Fruit fly (Drosophila melanogaster) whole organism, embryonic: Measurements from ENCODE around the gene GlyRS.

ENCODE experiments used
- Bgb ChIP-seq: fragments of 200-800 bp; sonication (Bioruptor generic); IDR thresholded peaks from 2 replicates; pipeline ENCODE4 v1.3.6; 2022; ENCODE audit warnings: missing biosample characterization, missing genetic modification characterization; ENCODE audit not compliant: partially characterized antibody
- CG10147 ChIP-seq: fragments of 200-800 bp; sonication (Bioruptor generic); optimal IDR thresholded peaks from 2 replicates; lab custom pipeline; 2019; ENCODE audit warnings: missing biosample characterization, mild to moderate bottlenecking, missing genetic modification characterization, moderate library complexity
- CG11723 ChIP-seq: fragments of 200-800 bp; sonication (Bioruptor generic); optimal IDR thresholded peaks from 2 replicates; lab custom pipeline; 2017; ENCODE audit warnings: missing biosample characterization, mild to moderate bottlenecking, missing genetic modification characterization
- CG14441 ChIP-seq: fragments of 200-800 bp; sonication (Bioruptor generic); IDR thresholded peaks from 2 replicates; pipeline ENCODE4 v1.3.6; 2022; ENCODE audit warnings: missing biosample characterization, missing genetic modification characterization
- CG15514 ChIP-seq: fragments of 200-800 bp; sonication (Bioruptor generic); optimal IDR thresholded peaks from 3 replicates; lab custom pipeline; 2017; ENCODE audit warnings: missing biosample characterization, missing genetic modification characterization, mild to moderate bottlenecking, moderate library complexity, missing genetic modification reagents
- CG15601 ChIP-seq: fragments of 200-800 bp; sonication (Bioruptor generic); optimal IDR thresholded peaks from 3 replicates; lab custom pipeline; 2019; ENCODE audit warnings: missing biosample characterization, mild to moderate bottlenecking, missing genetic modification characterization, moderate library complexity
- CG18262 ChIP-seq: fragments of 200-800 bp; optimal IDR thresholded peaks from 3 replicates; lab custom pipeline; 2019; ENCODE audit warnings: missing biosample characterization, mild to moderate bottlenecking, missing genetic modification characterization, moderate library complexity
- CG18619 ChIP-seq: fragments of 200-800 bp; sonication (Bioruptor generic); optimal IDR thresholded peaks from 3 replicates; lab custom pipeline; 2017; ENCODE audit warnings: missing biosample characterization, mild to moderate bottlenecking, missing genetic modification characterization
- CG2875 ChIP-seq: fragments of 200-800 bp; sonication (Bioruptor generic); optimal IDR thresholded peaks from 2 replicates; lab custom pipeline; 2017; ENCODE audit warnings: missing biosample characterization, mild to moderate bottlenecking, missing genetic modification characterization, missing genetic modification reagents
- CG2889 ChIP-seq: fragments of 200-800 bp; sonication (Bioruptor generic); IDR thresholded peaks from 3 replicates; pipeline ENCODE4 v1.3.6; 2022; ENCODE audit warnings: missing biosample characterization, missing genetic modification characterization
- CG3726 ChIP-seq: fragments of 200-800 bp; sonication (Bioruptor generic); IDR thresholded peaks from 3 replicates; pipeline ENCODE4, ENCODE4 v1.3.6; 2022; ENCODE audit warnings: missing biosample characterization, missing genetic modification characterization
- CG3838 ChIP-seq: fragments of 200-800 bp; sonication (Bioruptor generic); optimal IDR thresholded peaks from 3 replicates; lab custom pipeline; 2016; ENCODE audit warnings: missing biosample characterization, missing genetic modification characterization
- CG3847 ChIP-seq: fragments of 200-800 bp; sonication (Bioruptor generic); IDR thresholded peaks from 2 replicates; pipeline ENCODE4 v1.3.6; 2022; ENCODE audit warnings: missing biosample characterization, missing genetic modification characterization
- CG3995 ChIP-seq: fragments of 200-800 bp; sonication (Bioruptor generic); optimal IDR thresholded peaks from 3 replicates; lab custom pipeline; 2016; ENCODE audit warnings: missing biosample characterization, missing genetic modification characterization
- CG4707 ChIP-seq: fragments of 200-800 bp; sonication (Bioruptor generic); optimal IDR thresholded peaks from 2 replicates; lab custom pipeline; 2018; ENCODE audit warnings: missing biosample characterization, mild to moderate bottlenecking, missing genetic modification characterization, moderate library complexity
- CG8281 ChIP-seq: fragments of 200-800 bp; sonication (Bioruptor generic); optimal IDR thresholded peaks from 2 replicates; lab custom pipeline; 2018; ENCODE audit warnings: missing biosample characterization, mild to moderate bottlenecking, missing genetic modification characterization, moderate library complexity
- CG8359 ChIP-seq: fragments of 200-800 bp; sonication (Bioruptor generic); optimal IDR thresholded peaks from 2 replicates; lab custom pipeline; 2017; ENCODE audit warnings: missing biosample characterization, mild to moderate bottlenecking, missing genetic modification characterization, borderline replicate concordance
- CG9932 ChIP-seq: fragments of 200-800 bp; sonication (Bioruptor generic); IDR thresholded peaks from 2 replicates; pipeline ENCODE4 v1.3.6; 2022; ENCODE audit warnings: missing biosample characterization, missing genetic modification characterization
- CTCF ChIP-seq: fragments of 200-800 bp; sonication (Bioruptor generic); optimal IDR thresholded peaks from 2 replicates; lab custom pipeline; 2017; ENCODE audit warnings: missing biosample characterization, mild to moderate bottlenecking, missing genetic modification characterization, moderate library complexity
- CkIIα-i1 ChIP-seq: fragments of 200-800 bp; sonication (Bioruptor generic); IDR thresholded peaks from 2 replicates; pipeline ENCODE4 v1.3.6; 2022; ENCODE audit warnings: missing biosample characterization, missing genetic modification characterization
- Dref ChIP-seq: fragments of 200-800 bp; sonication (Bioruptor generic); IDR thresholded peaks from 2 replicates; pipeline ENCODE4 v1.3.6; 2022; ENCODE audit warnings: missing biosample characterization, missing genetic modification characterization
- E2f1 ChIP-seq: fragments of 200-800 bp; sonication (Bioruptor generic); IDR thresholded peaks from 2 replicates; pipeline ENCODE4 v1.3.6; 2022; ENCODE audit warnings: missing biosample characterization, missing genetic modification characterization
- Gug ChIP-seq: fragments of 200-800 bp; sonication (Bioruptor generic); IDR thresholded peaks from 4 replicates; pipeline ENCODE4 v1.3.6; 2022; ENCODE audit warnings: missing biosample characterization, missing genetic modification characterization
- Hmr ChIP-seq: fragments of 200-800 bp; sonication (Bioruptor generic); optimal IDR thresholded peaks from 3 replicates; lab custom pipeline; 2017; ENCODE audit warnings: mild to moderate bottlenecking, missing biosample characterization, missing genetic modification reagents, missing genetic modification characterization
- Hr39 ChIP-seq: fragments of >200 bp; optimal IDR thresholded peaks from 2 replicates; lab custom pipeline; 2017
- Hr78 ChIP-seq, 2 experiments: fragments of 200-800 bp in 1 of 2; fragments of >200 bp in 1 of 2; sonication (Bioruptor generic) in 1 of 2; optimal IDR thresholded peaks; 2 replicates each; lab custom pipeline; 2017 to 2019; ENCODE audit warnings: missing biosample characterization in 2 of 2, missing genetic modification characterization in 2 of 2, mild to moderate bottlenecking in 1 of 2, moderate library complexity in 1 of 2
- MBD-R2 ChIP-seq: fragments of 200-800 bp; sonication (Bioruptor generic); IDR thresholded peaks from 2 replicates; pipeline ENCODE4 v1.3.6; 2022; ENCODE audit warnings: missing biosample characterization, missing genetic modification characterization
- Mad ChIP-seq: fragments of 200-800 bp; sonication (Bioruptor generic); optimal IDR thresholded peaks from 2 replicates; lab custom pipeline; 2016; ENCODE audit warnings: missing biosample characterization, missing genetic modification characterization
- Myb ChIP-seq: fragments of 200-800 bp; sonication (Bioruptor generic); optimal IDR thresholded peaks from 2 replicates; lab custom pipeline; 2016; ENCODE audit warnings: missing biosample characterization, missing genetic modification characterization
- NC2α ChIP-seq: fragments of 200-800 bp; sonication (Bioruptor generic); optimal IDR thresholded peaks from 2 replicates; lab custom pipeline; 2016; ENCODE audit warnings: missing biosample characterization, missing genetic modification characterization
- NK7.1 ChIP-seq: fragments of 200-800 bp; sonication (Bioruptor generic); optimal IDR thresholded peaks from 3 replicates; lab custom pipeline; 2016; ENCODE audit warnings: missing biosample characterization, missing genetic modification characterization
- Neu2 ChIP-seq: fragments of 200-800 bp; sonication (Bioruptor generic); optimal IDR thresholded peaks from 3 replicates; lab custom pipeline; 2016; ENCODE audit warnings: missing biosample characterization, missing genetic modification characterization, borderline replicate concordance
- Ravus ChIP-seq: fragments of 200-800 bp; sonication (Bioruptor generic); IDR thresholded peaks from 2 replicates; pipeline ENCODE4 v1.3.6; 2022; ENCODE audit warnings: missing biosample characterization, missing genetic modification characterization
- Sry-β ChIP-seq: fragments of 200-800 bp; sonication (Bioruptor generic); optimal IDR thresholded peaks from 2 replicates; lab custom pipeline; 2018; ENCODE audit warnings: missing biosample characterization, mild to moderate bottlenecking, missing genetic modification characterization, moderate library complexity
- TFAM ChIP-seq: fragments of 200-800 bp; sonication (Bioruptor generic); optimal IDR thresholded peaks from 2 replicates; lab custom pipeline; 2017; ENCODE audit warnings: missing biosample characterization, missing genetic modification characterization, inconsistent platforms
- ase ChIP-seq: fragments of 200-800 bp; sonication (Bioruptor generic); IDR thresholded peaks from 3 replicates; pipeline ENCODE4 v1.3.6; 2022; ENCODE audit warnings: missing biosample characterization, missing genetic modification characterization
- chif ChIP-seq, 2 experiments: fragments of 200-800 bp; sonication (Bioruptor generic); optimal IDR thresholded peaks; 3 replicates each; lab custom pipeline; 2016; ENCODE audit warnings: missing biosample characterization in 2 of 2, missing genetic modification characterization in 2 of 2
- da ChIP-seq: fragments of 200-800 bp; sonication (Bioruptor generic); optimal IDR thresholded peaks from 2 replicates; lab custom pipeline; 2016; ENCODE audit warnings: missing biosample characterization, missing genetic modification characterization
- gro ChIP-seq: fragments of 200-800 bp; sonication (Bioruptor generic); optimal IDR thresholded peaks from 2 replicates; lab custom pipeline; 2016; ENCODE audit warnings: missing biosample characterization, missing genetic modification characterization
- gt ChIP-seq: fragments of 200-800 bp; sonication (Bioruptor generic); IDR thresholded peaks from 2 replicates; pipeline ENCODE4 v1.3.6; 2022; ENCODE audit warnings: missing biosample characterization, missing genetic modification characterization
- ind ChIP-seq: fragments of 200-800 bp; sonication (Bioruptor generic); optimal IDR thresholded peaks from 3 replicates; lab custom pipeline; 2016; ENCODE audit warnings: missing biosample characterization, missing genetic modification characterization
- lbe ChIP-seq: fragments of 200-800 bp; sonication (Bioruptor generic); optimal IDR thresholded peaks from 2 replicates; lab custom pipeline; 2016; ENCODE audit warnings: missing biosample characterization, mild to moderate bottlenecking, missing genetic modification characterization
- lilli ChIP-seq: fragments of 200-800 bp; sonication (Bioruptor generic); optimal IDR thresholded peaks from 3 replicates; lab custom pipeline; 2016; ENCODE audit warnings: missing biosample characterization, missing genetic modification characterization
- onecut ChIP-seq: fragments of 200-800 bp; sonication (Bioruptor generic); IDR thresholded peaks from 2 replicates; pipeline ENCODE4 v1.3.6; 2022; ENCODE audit warnings: missing biosample characterization, missing genetic modification characterization
- phol ChIP-seq: fragments of 200-800 bp; sonication (Bioruptor generic); optimal IDR thresholded peaks from 3 replicates; lab custom pipeline; 2018; ENCODE audit warnings: missing biosample characterization, mild to moderate bottlenecking, missing genetic modification characterization, moderate library complexity
- repo ChIP-seq: fragments of 200-800 bp; sonication (Bioruptor generic); optimal IDR thresholded peaks from 2 replicates; lab custom pipeline; 2016; ENCODE audit warnings: missing biosample characterization, missing genetic modification characterization
- ro ChIP-seq: fragments of 200-800 bp; sonication (Bioruptor generic); IDR thresholded peaks from 2 replicates; pipeline ENCODE4 v1.3.6; 2022; ENCODE audit warnings: missing biosample characterization, missing genetic modification characterization
- scrt ChIP-seq: fragments of 200-800 bp; sonication (Bioruptor generic); optimal IDR thresholded peaks from 2 replicates; lab custom pipeline; 2018; ENCODE audit warnings: missing biosample characterization, mild to moderate bottlenecking, missing genetic modification characterization, moderate library complexity
- seq ChIP-seq: fragments of 200-800 bp; sonication (Bioruptor generic); IDR thresholded peaks from 2 replicates; pipeline ENCODE4 v1.3.6; 2022; ENCODE audit warnings: missing biosample characterization, missing genetic modification characterization
- shn ChIP-seq: fragments of 200-800 bp; sonication (Bioruptor generic); optimal IDR thresholded peaks from 3 replicates; lab custom pipeline; 2016; ENCODE audit warnings: missing biosample characterization, missing genetic modification characterization
- stwl ChIP-seq: fragments of 200-800 bp; sonication (Bioruptor generic); optimal IDR thresholded peaks from 3 replicates; lab custom pipeline; 2018; ENCODE audit warnings: missing biosample characterization, mild to moderate bottlenecking, missing genetic modification characterization, moderate library complexity
- tgo ChIP-seq: fragments of 200-800 bp; sonication (Bioruptor generic); IDR thresholded peaks from 3 replicates; pipeline ENCODE4 v1.3.6; 2022; ENCODE audit warnings: missing biosample characterization, missing genetic modification characterization

Gene GlyRS

dm6 chr3L:15094589-15095288 is at the start of gene GlyRS, which contains the start of the genes sstn and Plp:
TSS of gene GlyRS (plus strand) at chr3L:15095142.
TSS of gene sstn (minus strand) at chr3L:15094719.
TSS of gene Plp (minus strand) at chr3L:15094724.
- no peak for TF ChIP-seq CG9932
- TF ChIP-seq Myb (GFP tag; lab: Kevin White, UChicago), result no peak
- TF ChIP-seq CG15514, result peak; percentile 40
- TF ChIP-seq ase, result no peak
- peak; percentile 49 for TF ChIP-seq CG18262
- no peak for TF ChIP-seq Neu2 (GFP tag; lab: Kevin White, UChicago)
- no peak for TF ChIP-seq CG8281 (tag; lab: Kevin White, UChicago)
- TF ChIP-seq CG8359 (GFP tag; lab: Kevin White, UChicago), result no peak
- TF ChIP-seq CG3995 (GFP tag; lab: Kevin White, UChicago), result peak; percentile 98
- no peak for TF ChIP-seq gt (GFP tag; lab: Robert Waterston, UW)
- peak; percentile 58 for TF ChIP-seq CG10147 (GFP tag; lab: Kevin White, UChicago)
- no peak for TF ChIP-seq CG4707
- TF ChIP-seq seq (GFP tag; lab: Robert Waterston, UW), result no peak
- peak; percentile 57 for TF ChIP-seq CG18619 (GFP tag; lab: Kevin White, UChicago)
- TF ChIP-seq stwl (tag; lab: Kevin White, UChicago), result peak; percentile 56
- TF ChIP-seq CG3838 (GFP tag; lab: Kevin White, UChicago), result no peak
- TF ChIP-seq ind (GFP tag; lab: Kevin White, UChicago), result peak; percentile 48
- TF ChIP-seq CG14441 (GFP tag; lab: Robert Waterston, UW), result no peak
- no peak for TF ChIP-seq NK7.1 (GFP tag; lab: Kevin White, UChicago)
- peak; percentile 61 for TF ChIP-seq phol (tag; lab: Kevin White, UChicago)
- TF ChIP-seq Gug (GFP tag; lab: Robert Waterston, UW), result no peak
- no peak for TF ChIP-seq Hr78 (GFP tag; optimal IDR thresholded peaks at IDR 0.05; lab: Kevin White, UChicago)
- no peak for TF ChIP-seq Hr39 (lab: Kevin White, UChicago)
- peak; percentile 47; the same call in 1 of the 2 replicates for TF ChIP-seq MBD-R2 (GFP tag; lab: Robert Waterston, UW)
- TF ChIP-seq TFAM (GFP tag; lab: Kevin White, UChicago), result no peak
- TF ChIP-seq CG2875 (GFP tag; lab: Kevin White, UChicago), result no peak
- no peak for TF ChIP-seq onecut (GFP tag; lab: Robert Waterston, UW)
- no peak for TF ChIP-seq CTCF (GFP tag; lab: Kevin White, UChicago)
- peak; percentile 33 for TF ChIP-seq CG15601 (tag; lab: Kevin White, UChicago)
- TF ChIP-seq CG3847 (GFP tag; lab: Robert Waterston, UW), result no peak
- TF ChIP-seq Ravus (GFP tag; lab: Robert Waterston, UW), result no peak
- no peak for TF ChIP-seq chif (GFP tag; optimal IDR thresholded peaks at IDR 0.05; lab: Kevin White, UChicago)
- no peak for TF ChIP-seq tgo (GFP tag; lab: Robert Waterston, UW)
- no peak for TF ChIP-seq E2f1
- TF ChIP-seq gro (GFP tag; lab: Kevin White, UChicago), result no peak
- no peak for TF ChIP-seq NC2α (GFP tag; lab: Kevin White, UChicago)
- no peak for TF ChIP-seq da
- TF ChIP-seq CG2889 (GFP tag; lab: Robert Waterston, UW), result no peak
- no peak for TF ChIP-seq repo (GFP tag; lab: Kevin White, UChicago)
- TF ChIP-seq Bgb (GFP tag; lab: Robert Waterston, UW), result peak; percentile 55
- no peak for TF ChIP-seq CkIIα-i1 (GFP tag; lab: Robert Waterston, UW)
- peak; percentile 2 for TF ChIP-seq lbe (GFP tag; lab: Kevin White, UChicago)
- TF ChIP-seq Mad (GFP tag; lab: Kevin White, UChicago), result no peak
- peak; percentile 71 for TF ChIP-seq Dref (GFP tag; lab: Robert Waterston, UW)
- peak; percentile 33 for TF ChIP-seq CG11723 (GFP tag; lab: Kevin White, UChicago)
- TF ChIP-seq Hmr (GFP tag; lab: Kevin White, UChicago), result peak; percentile 41
- peak; percentile 41 for TF ChIP-seq lilli (GFP tag; lab: Kevin White, UChicago)
- peak; percentile 95 for TF ChIP-seq Sry-β (GFP tag; lab: Kevin White, UChicago)
- no peak for TF ChIP-seq CG3726 (GFP tag; lab: Robert Waterston, UW)
- TF ChIP-seq shn (GFP tag; lab: Kevin White, UChicago), result no peak
- no peak for TF ChIP-seq scrt (GFP tag; lab: Kevin White, UChicago)
- TF ChIP-seq ro (GFP tag; lab: Robert Waterston, UW), result no peak
